Worm (Caenorhabditis elegans) whole organism, late embryonic: ENCODE data around the gene T09F5.1.

ENCODE experiments used
- C08G9.2 ChIP-seq: sonication (generic microtip); optimal IDR thresholded peaks from 2 replicates; lab custom pipeline; 2016; ENCODE audit warnings: mild to moderate bottlenecking, missing genetic modification characterization, moderate library complexity, missing compliant biosample characterization
- C38D4.7 ChIP-seq: fragments of 200-800 bp; sonication (Bioruptor generic); optimal IDR thresholded peaks from 2 replicates; lab custom pipeline; 2018; ENCODE audit warnings: mild to moderate bottlenecking, missing genetic modification characterization, moderate library complexity, missing compliant biosample characterization
- F13H6.1 ChIP-seq: sonication (generic microtip); optimal IDR thresholded peaks from 2 replicates; lab custom pipeline; 2016; ENCODE audit warnings: missing genetic modification characterization, missing compliant biosample characterization
- K02D7.2 ChIP-seq: sonication (generic microtip); optimal IDR thresholded peaks from 2 replicates; lab custom pipeline; 2017; ENCODE audit warnings: mild to moderate bottlenecking, missing genetic modification characterization, missing compliant biosample characterization
- K09A11.1 ChIP-seq: sonication (generic microtip); optimal IDR thresholded peaks from 2 replicates; lab custom pipeline; 2017; ENCODE audit warnings: antibody characterized with exemption, mild to moderate bottlenecking, missing genetic modification characterization, missing compliant biosample characterization; ENCODE audit not compliant: insufficient read depth
- T23F11.4 ChIP-seq: fragments of 200-800 bp; sonication (Bioruptor generic); optimal IDR thresholded peaks from 2 replicates; lab custom pipeline; 2018; ENCODE audit warnings: mild to moderate bottlenecking, missing genetic modification characterization, missing compliant biosample characterization
- Y22D7AL.16 ChIP-seq: sonication (generic microtip); optimal IDR thresholded peaks from 2 replicates; lab custom pipeline; 2016; ENCODE audit warnings: missing genetic modification characterization, missing compliant biosample characterization
- ahr-1 ChIP-seq: sonication (generic microtip); optimal IDR thresholded peaks from 2 replicates; lab custom pipeline; 2016; ENCODE audit warnings: missing genetic modification characterization, missing compliant biosample characterization
- ama-1 ChIP-seq: fragments of 150-350 bp; optimal IDR thresholded peaks from 2 replicates; lab custom pipeline; 2014
- ceh-18 ChIP-seq: sonication (generic microtip); optimal IDR thresholded peaks from 2 replicates; lab custom pipeline; 2016; ENCODE audit warnings: missing genetic modification characterization, missing compliant biosample characterization
- ceh-24 ChIP-seq: sonication (generic microtip); optimal IDR thresholded peaks from 2 replicates; lab custom pipeline; 2016; ENCODE audit warnings: mild to moderate bottlenecking, missing genetic modification characterization, missing compliant biosample characterization
- ceh-30 ChIP-seq: fragments of 150-350 bp; optimal IDR thresholded peaks from 2 replicates; lab custom pipeline; 2014; ENCODE audit warnings: missing biosample characterization, missing genetic modification characterization
- ceh-34 ChIP-seq: sonication (generic microtip); optimal IDR thresholded peaks from 2 replicates; lab custom pipeline; 2016; ENCODE audit warnings: mild to moderate bottlenecking, missing genetic modification characterization, missing compliant biosample characterization
- ceh-45 ChIP-seq: fragments of 200-800 bp; sonication (Bioruptor generic); IDR thresholded peaks from 2 replicates; pipeline ENCODE4 v1.3.6; 2022; ENCODE audit warnings: missing genetic modification reagents, missing genetic modification characterization, missing compliant biosample characterization
- ceh-48 ChIP-seq: sonication (generic microtip); optimal IDR thresholded peaks from 2 replicates; lab custom pipeline; 2016; ENCODE audit warnings: missing genetic modification characterization, inconsistent platforms, missing compliant biosample characterization
- ceh-6 ChIP-seq: fragments of 200-800 bp; sonication (Bioruptor generic); optimal IDR thresholded peaks from 2 replicates; lab custom pipeline; 2018; ENCODE audit warnings: mild to moderate bottlenecking, missing genetic modification characterization, missing compliant biosample characterization
- ceh-9 ChIP-seq: sonication (generic microtip); optimal IDR thresholded peaks from 2 replicates; lab custom pipeline; 2016; ENCODE audit warnings: mild to moderate bottlenecking, missing genetic modification characterization, inconsistent platforms, missing compliant biosample characterization
- dmd-4 ChIP-seq: sonication (generic microtip); optimal IDR thresholded peaks from 2 replicates; lab custom pipeline; 2016; ENCODE audit warnings: borderline replicate concordance, missing genetic modification characterization, missing compliant biosample characterization
- elt-2 ChIP-seq: sonication (generic microtip); optimal IDR thresholded peaks from 2 replicates; lab custom pipeline; 2016; ENCODE audit warnings: missing genetic modification reagents, missing genetic modification characterization, missing compliant biosample characterization
- elt-4 ChIP-seq: sonication (generic microtip); optimal IDR thresholded peaks from 2 replicates; lab custom pipeline; 2016; ENCODE audit warnings: missing genetic modification characterization, missing compliant biosample characterization
- ets-4 ChIP-seq: sonication (generic microtip); optimal IDR thresholded peaks from 2 replicates; lab custom pipeline; 2016; ENCODE audit warnings: missing genetic modification characterization, missing compliant biosample characterization
- fkh-10 ChIP-seq: fragments of 150-350 bp; optimal IDR thresholded peaks from 2 replicates; lab custom pipeline; 2014; ENCODE audit warnings: missing biosample characterization, missing genetic modification reagents, missing genetic modification characterization
- fkh-6 ChIP-seq: sonication (generic microtip); optimal IDR thresholded peaks from 2 replicates; lab custom pipeline; 2016; ENCODE audit warnings: missing genetic modification characterization, missing compliant biosample characterization
- gmeb-2 ChIP-seq: sonication (generic microtip); optimal IDR thresholded peaks from 2 replicates; lab custom pipeline; 2016; ENCODE audit warnings: missing genetic modification characterization, inconsistent platforms, missing compliant biosample characterization
- hlh-15 ChIP-seq: sonication (generic microtip); optimal IDR thresholded peaks from 2 replicates; lab custom pipeline; 2016; ENCODE audit warnings: missing genetic modification characterization, missing compliant biosample characterization
- hlh-8 ChIP-seq: sonication (generic microtip); optimal IDR thresholded peaks from 2 replicates; lab custom pipeline; 2016; ENCODE audit warnings: missing genotype, missing genetic modification characterization, missing compliant biosample characterization
- lin-11 ChIP-seq: fragments of 200-800 bp; sonication (Bioruptor generic); optimal IDR thresholded peaks from 2 replicates; lab custom pipeline; 2018; ENCODE audit warnings: mild to moderate bottlenecking, missing genetic modification characterization, missing compliant biosample characterization
- mec-3 ChIP-seq: sonication (generic microtip); optimal IDR thresholded peaks from 2 replicates; lab custom pipeline; 2016; ENCODE audit warnings: borderline replicate concordance, missing genetic modification characterization, missing compliant biosample characterization
- nfya-1 ChIP-seq: sonication (generic microtip); optimal IDR thresholded peaks from 2 replicates; lab custom pipeline; 2017; ENCODE audit warnings: missing genetic modification characterization, mild to moderate bottlenecking, missing compliant biosample characterization, antibody characterized with exemption, moderate library complexity
- nhr-232 ChIP-seq: sonication (generic microtip); optimal IDR thresholded peaks from 2 replicates; lab custom pipeline; 2016; ENCODE audit warnings: missing genetic modification characterization, missing compliant biosample characterization
- npax-4 ChIP-seq: sonication (generic microtip); optimal IDR thresholded peaks from 2 replicates; lab custom pipeline; 2016; ENCODE audit warnings: missing genetic modification characterization, missing compliant biosample characterization
- odd-2 ChIP-seq: sonication (generic microtip); optimal IDR thresholded peaks from 2 replicates; lab custom pipeline; 2017; ENCODE audit warnings: antibody characterized with exemption, mild to moderate bottlenecking, missing genetic modification characterization, missing compliant biosample characterization
- pat-9 ChIP-seq: fragments of 200-800 bp; sonication (Bioruptor generic); optimal IDR thresholded peaks from 2 replicates; lab custom pipeline; 2018; ENCODE audit warnings: mild to moderate bottlenecking, missing genetic modification characterization, moderate library complexity, missing compliant biosample characterization
- pax-1 ChIP-seq: fragments of 150-350 bp; optimal IDR thresholded peaks from 2 replicates; lab custom pipeline; 2014; ENCODE audit warnings: missing biosample characterization, missing genetic modification characterization
- pha-2 ChIP-seq: sonication (generic microtip); optimal IDR thresholded peaks from 2 replicates; lab custom pipeline; 2017; ENCODE audit warnings: mild to moderate bottlenecking, missing genetic modification characterization, missing compliant biosample characterization
- pha-4 ChIP-seq: fragments of 150-350 bp; optimal IDR thresholded peaks from 2 replicates; lab custom pipeline; 2018; ENCODE audit warnings: missing biosample characterization, missing genetic modification reagents, missing genetic modification characterization
- tbx-2 ChIP-seq: sonication (generic microtip); optimal IDR thresholded peaks from 2 replicates; lab custom pipeline; 2016; ENCODE audit warnings: missing genetic modification characterization, missing compliant biosample characterization
- ttx-3 ChIP-seq: sonication (generic microtip); optimal IDR thresholded peaks from 2 replicates; lab custom pipeline; 2016; ENCODE audit warnings: missing genetic modification reagents, missing genetic modification characterization, missing compliant biosample characterization
- unc-3 ChIP-seq, 2 experiments: fragments of 200-800 bp in 1 of 2; sonication (Bioruptor generic) in 1 of 2; sonication (generic microtip) in 1 of 2; conservative IDR thresholded peaks in 1 of 2; optimal IDR thresholded peaks in 1 of 2; 2 replicates each; pipeline versions ENCODE4 v1.3.6 to Lab custom; 2016 to 2022; ENCODE audit warnings: missing compliant biosample characterization in 2 of 2, missing genetic modification characterization in 2 of 2, missing genetic modification reagents in 1 of 2
- unc-42 ChIP-seq: sonication (generic microtip); optimal IDR thresholded peaks from 2 replicates; lab custom pipeline; 2016; ENCODE audit warnings: missing genotype, missing genetic modification characterization, missing compliant biosample characterization
- unc-86 ChIP-seq: sonication (generic microtip); optimal IDR thresholded peaks from 2 replicates; lab custom pipeline; 2016; ENCODE audit warnings: missing genetic modification characterization, missing compliant biosample characterization
- ztf-16 ChIP-seq: sonication (generic microtip); optimal IDR thresholded peaks from 2 replicates; lab custom pipeline; 2017; ENCODE audit warnings: missing genetic modification characterization, missing compliant biosample characterization

T09F5.1 gene

DNA sequence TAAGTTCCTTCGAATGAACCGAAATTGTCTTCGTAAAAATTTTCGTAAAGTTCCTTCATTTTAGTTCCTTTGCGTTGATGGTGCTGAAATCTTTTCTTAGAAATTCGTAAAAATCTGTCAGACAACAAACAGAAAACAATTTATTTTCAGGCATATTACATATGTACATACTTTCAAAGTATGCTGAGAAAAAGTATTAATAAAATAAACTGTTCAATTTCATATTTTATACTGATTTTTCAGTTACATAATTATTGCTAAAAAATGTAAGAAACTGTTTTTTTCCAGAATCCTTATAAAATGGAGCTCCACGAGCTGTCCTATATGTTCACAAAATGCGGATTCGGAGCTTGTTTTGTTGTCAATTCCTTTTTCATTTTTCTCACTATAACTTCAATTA, 9.8 kb downstream of the T09F5.1 start, which contains the start of gene str-45:
Gene str-45, plus strand, starts transcription at position 301 of the 400 bp plus-strand sequence.
- TF ChIP-seq nhr-232 (no peak), npax-4 (tag; lab: Kevin White, UChicago) (no peak), unc-86 (tag; lab: Kevin White, UChicago) (no peak), odd-2 (no peak), C08G9.2 (no peak), lin-11 (tag; lab: Kevin White, UChicago) (no peak), ama-1 (no peak), fkh-10 (GFP tag; lab: Kevin White, UChicago) (no peak), gmeb-2 (tag; lab: Kevin White, UChicago) (no peak), ets-4 (tag; lab: Kevin White, UChicago) (no peak), K09A11.1 (tag; lab: Kevin White, UChicago) (no peak), T23F11.4 (no peak), pat-9 (tag; lab: Kevin White, UChicago) (no peak), mec-3 (tag; lab: Kevin White, UChicago) (no peak)
- TF ChIP-seq, all 69 proteins: peak for 0

ce11 chrV:15162697-15163096, 13.8 kb downstream of the T09F5.1 start, which contains the start of gene srz-11:
Gene srz-11 (plus strand): TSS chrV:15163082.
- TF ChIP-seq ceh-6 (no peak), nfya-1 (tag; lab: Kevin White, UChicago) (no peak), npax-4 (tag; lab: Kevin White, UChicago) (no peak), unc-3 (GFP tag; conservative IDR thresholded peaks at IDR 0.05; lab: Robert Waterston, UW) (no peak), unc-3 (tag; optimal IDR thresholded peaks at IDR 0.05; lab: Kevin White, UChicago) (no peak)

- no peak for TF ChIP-seq ceh-34 (tag; lab: Kevin White, UChicago)
- no peak for TF ChIP-seq C38D4.7 (GFP tag; lab: Kevin White, UChicago)
- TF ChIP-seq nfya-1 (tag; lab: Kevin White, UChicago), result no peak
- TF ChIP-seq ztf-16, result no peak
- no peak for TF ChIP-seq ama-1
- TF ChIP-seq pha-4, result no peak
- TF ChIP-seq unc-86 (tag; lab: Kevin White, UChicago), result no peak
- TF ChIP-seq ceh-18 (tag; lab: Kevin White, UChicago), result no peak
- no peak for TF ChIP-seq elt-4 (tag; lab: Kevin White, UChicago)
- TF ChIP-seq pha-2 (tag; lab: Kevin White, UChicago), result no peak
- TF ChIP-seq ceh-45 (GFP tag; lab: Robert Waterston, UW), result no peak
- TF ChIP-seq ceh-30 (tag; lab: Kevin White, UChicago), result no peak
- no peak for TF ChIP-seq ahr-1 (tag; lab: Kevin White, UChicago)
These were observed 26.6 kb downstream of the T09F5.1 start, which contains the start of gene clec-47 for ce11 chrV:15175459-15175858. Gene clec-47 (plus strand): TSS chrV:15175759.

DNA sequence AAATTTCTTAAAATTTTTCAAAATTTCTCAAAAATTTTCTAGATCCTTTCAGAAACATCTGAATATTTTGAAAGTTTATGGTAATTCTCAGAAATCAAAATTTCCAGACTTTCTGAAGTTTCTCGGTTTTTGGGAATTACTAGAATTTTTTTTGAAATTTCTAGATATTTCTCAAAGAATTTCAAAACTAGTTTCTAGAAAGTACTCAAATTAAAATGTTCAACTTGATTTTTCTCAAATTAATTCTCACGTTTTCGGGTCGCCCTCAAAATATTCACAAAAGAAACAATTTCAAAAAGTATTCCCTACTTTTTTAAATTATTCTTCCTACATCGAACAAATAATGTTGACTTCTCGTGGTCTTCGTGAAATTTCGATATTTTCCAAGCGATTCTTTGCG, 30.9 kb downstream of the T09F5.1 start, which contains the start of gene T09F5.10:
Gene T09F5.10, plus strand, starts transcription at position 301 of the 400 bp plus-strand sequence.
- TF ChIP-seq odd-2, result no peak
- TF ChIP-seq nfya-1 (tag; lab: Kevin White, UChicago), result no peak
- TF ChIP-seq elt-2 (tag; lab: Kevin White, UChicago), result no peak
- TF ChIP-seq ceh-48, result no peak
- TF ChIP-seq dmd-4 (tag; lab: Kevin White, UChicago), result no peak
- no peak for TF ChIP-seq hlh-8 (tag; lab: Kevin White, UChicago)
- TF ChIP-seq, all 69 proteins: peak for 0

DNA sequence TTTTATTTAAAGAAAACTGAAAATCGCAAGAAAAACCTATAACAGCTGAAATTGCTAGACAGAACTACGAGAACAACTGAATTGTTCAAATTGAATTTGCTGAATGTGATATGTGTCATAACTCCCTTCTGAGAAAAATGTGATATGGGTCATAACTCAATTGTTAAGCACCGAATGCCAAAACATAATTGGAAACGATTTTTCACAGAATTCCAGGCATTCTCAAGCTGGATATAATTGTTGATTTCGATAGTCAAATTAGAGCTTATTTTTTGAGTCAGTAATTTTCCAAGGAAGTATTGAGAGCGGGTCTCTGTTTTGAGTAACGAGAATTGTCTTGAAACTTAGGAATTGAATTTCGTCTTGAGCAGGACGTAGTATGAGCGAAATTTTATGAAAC, 33.0 kb downstream of the T09F5.1 start:
- TF ChIP-seq fkh-6 (tag; lab: Kevin White, UChicago) (no peak), hlh-15 (tag; lab: Kevin White, UChicago) (no peak), ceh-9 (tag; lab: Kevin White, UChicago) (no peak), ama-1 (no peak), ceh-48 (no peak), unc-86 (tag; lab: Kevin White, UChicago) (no peak), unc-3 (GFP tag; conservative IDR thresholded peaks at IDR 0.05; lab: Robert Waterston, UW) (no peak), unc-3 (tag; optimal IDR thresholded peaks at IDR 0.05; lab: Kevin White, UChicago) (no peak), mec-3 (tag; lab: Kevin White, UChicago) (no peak), F13H6.1 (no peak), Y22D7AL.16 (tag; lab: Kevin White, UChicago) (no peak), pax-1 (no peak), unc-42 (tag; lab: Kevin White, UChicago) (no peak), K02D7.2 (tag; lab: Kevin White, UChicago) (no peak), ttx-3 (tag; lab: Kevin White, UChicago) (no peak), ceh-6 (no peak), tbx-2 (tag; lab: Kevin White, UChicago) (no peak), nhr-232 (no peak), ceh-24 (tag; lab: Kevin White, UChicago) (no peak), C08G9.2 (no peak)
